Worm (Caenorhabditis elegans) whole organism, young adult: ENCODE data around the gene K08H2.3.

Experiments used
- F37B4.10 ChIP-seq: fragments of 200-800 bp; sonication (Bioruptor generic); IDR thresholded peaks from 2 replicates; pipeline ENCODE4 v1.3.6; 2022; ENCODE audit warnings: missing genetic modification characterization, missing compliant biosample characterization
- F57C9.4 ChIP-seq: sonication (generic microtip); optimal IDR thresholded peaks from 2 replicates; lab custom pipeline; 2017; ENCODE audit warnings: mild to moderate bottlenecking, missing genetic modification characterization, missing compliant biosample characterization
- Y56A3A.18 ChIP-seq: fragments of 200-800 bp; sonication (Bioruptor generic); IDR thresholded peaks from 2 replicates; pipeline ENCODE4 v1.3.6; 2022; ENCODE audit warnings: missing genetic modification reagents, missing genetic modification characterization, missing compliant biosample characterization
- ZK185.1 ChIP-seq: sonication (generic microtip); optimal IDR thresholded peaks from 2 replicates; lab custom pipeline; 2016; ENCODE audit warnings: mild to moderate bottlenecking, missing genetic modification characterization, missing compliant biosample characterization; ENCODE audit not compliant: poor library complexity, severe bottlenecking
- atf-7 ChIP-seq: sonication (generic microtip); optimal IDR thresholded peaks from 2 replicates; lab custom pipeline; 2017; ENCODE audit warnings: mild to moderate bottlenecking, missing genetic modification characterization, missing compliant biosample characterization
- attf-5 ChIP-seq: fragments of 200-800 bp; sonication (Bioruptor generic); optimal IDR thresholded peaks from 2 replicates; lab custom pipeline; 2018; ENCODE audit warnings: mild to moderate bottlenecking, missing genetic modification characterization, missing compliant biosample characterization
- cebp-1 ChIP-seq, 2 experiments: fragments of 200-800 bp in 1 of 2; sonication (Bioruptor generic) in 1 of 2; sonication (generic microtip) in 1 of 2; IDR thresholded peaks in 1 of 2; optimal IDR thresholded peaks in 1 of 2; 2 replicates each; pipeline versions ENCODE4 v1.3.6 to Lab custom; 2017 to 2022; ENCODE audit warnings: missing compliant biosample characterization in 2 of 2, missing genetic modification characterization in 2 of 2, mild to moderate bottlenecking in 1 of 2, missing genetic modification reagents in 1 of 2, moderate library complexity in 1 of 2
- cebp-2 ChIP-seq: fragments of 200-800 bp; sonication (Bioruptor generic); IDR thresholded peaks from 2 replicates; pipeline ENCODE4 v1.3.6; 2022; ENCODE audit warnings: missing genetic modification characterization, missing compliant biosample characterization
- ceh-100 ChIP-seq: fragments of 200-800 bp; sonication (Bioruptor generic); IDR thresholded peaks from 2 replicates; pipeline ENCODE4 v1.3.6; 2022; ENCODE audit warnings: missing genetic modification reagents, missing genetic modification characterization, missing compliant biosample characterization
- efl-1 ChIP-seq: fragments of 150-350 bp; optimal IDR thresholded peaks from 2 replicates; lab custom pipeline; 2014; ENCODE audit warnings: missing biosample characterization, missing genetic modification reagents, missing genetic modification characterization
- egl-44 ChIP-seq: fragments of 200-800 bp; sonication (Bioruptor generic); IDR thresholded peaks from 2 replicates; pipeline ENCODE4 v1.3.6; 2022; ENCODE audit warnings: missing genetic modification reagents, missing genetic modification characterization, missing compliant biosample characterization
- hmg-1.2 ChIP-seq: fragments of 200-800 bp; sonication (Bioruptor generic); IDR thresholded peaks from 2 replicates; pipeline ENCODE4 v1.3.6; 2022; ENCODE audit warnings: missing genetic modification reagents, missing genetic modification characterization, missing compliant biosample characterization
- hsf-1 ChIP-seq: fragments of 200-800 bp; sonication (Bioruptor generic); IDR thresholded peaks from 2 replicates; pipeline ENCODE4 v1.3.6; 2022; ENCODE audit warnings: missing genetic modification reagents, missing genetic modification characterization, missing compliant biosample characterization
- let-526 ChIP-seq: fragments of 200-800 bp; sonication (Bioruptor generic); IDR thresholded peaks from 2 replicates; pipeline ENCODE4 v1.3.6; 2022; ENCODE audit warnings: missing genetic modification reagents, missing genetic modification characterization, missing compliant biosample characterization
- lin-26 ChIP-seq: fragments of 200-800 bp; sonication (Bioruptor generic); IDR thresholded peaks from 2 replicates; pipeline ENCODE4 v1.3.6; 2022; ENCODE audit warnings: missing genetic modification reagents, missing genetic modification characterization, missing compliant biosample characterization
- lsl-1 ChIP-seq: fragments of 200-800 bp; sonication (Bioruptor generic); optimal IDR thresholded peaks from 2 replicates; lab custom pipeline; 2018; ENCODE audit warnings: mild to moderate bottlenecking, missing genetic modification characterization, moderate library complexity, missing compliant biosample characterization
- madf-3 ChIP-seq: fragments of 200-800 bp; sonication (Bioruptor generic); IDR thresholded peaks from 2 replicates; pipeline ENCODE4 v1.3.6; 2022; ENCODE audit warnings: missing genetic modification reagents, missing genetic modification characterization, missing compliant biosample characterization
- madf-6 ChIP-seq: fragments of 200-800 bp; sonication (Bioruptor generic); IDR thresholded peaks from 2 replicates; pipeline ENCODE4 v1.3.6; 2022; ENCODE audit warnings: missing genetic modification reagents, missing genetic modification characterization, missing compliant biosample characterization
- mel-28 ChIP-seq: sonication (generic microtip); optimal IDR thresholded peaks from 2 replicates; lab custom pipeline; 2016; ENCODE audit warnings: borderline replicate concordance, mild to moderate bottlenecking, missing genetic modification characterization, missing compliant biosample characterization
- nfya-2 ChIP-seq: fragments of 200-800 bp; sonication (Bioruptor generic); IDR thresholded peaks from 2 replicates; pipeline ENCODE4 v1.3.6; 2022; ENCODE audit warnings: missing genetic modification reagents, missing genetic modification characterization, missing compliant biosample characterization
- nhr-80 ChIP-seq: sonication (generic microtip); optimal IDR thresholded peaks from 2 replicates; lab custom pipeline; 2016; ENCODE audit warnings: missing genetic modification characterization, missing compliant biosample characterization
- nhr-90 ChIP-seq: sonication (generic microtip); optimal IDR thresholded peaks from 2 replicates; lab custom pipeline; 2016; ENCODE audit warnings: missing genotype, mild to moderate bottlenecking, missing genetic modification characterization, missing compliant biosample characterization
- pbrm-1 ChIP-seq: fragments of 200-800 bp; sonication (Bioruptor generic); IDR thresholded peaks from 2 replicates; pipeline ENCODE4 v1.3.6; 2022; ENCODE audit warnings: missing genetic modification reagents, missing genetic modification characterization, missing compliant biosample characterization
- pha-4 ChIP-seq: fragments of 150-350 bp; sonication (generic microtip); optimal IDR thresholded peaks from 2 replicates; lab custom pipeline; 2014; ENCODE audit warnings: missing biosample characterization, missing genetic modification reagents, missing genetic modification characterization
- rcor-1 ChIP-seq: fragments of 200-800 bp; sonication (Bioruptor generic); IDR thresholded peaks from 2 replicates; pipeline ENCODE4 v1.3.6; 2022; ENCODE audit warnings: missing genetic modification reagents, missing genetic modification characterization, missing compliant biosample characterization
- repo-1 ChIP-seq: sonication (generic microtip); optimal IDR thresholded peaks from 2 replicates; lab custom pipeline; 2017; ENCODE audit warnings: mild to moderate bottlenecking, missing genetic modification characterization, missing compliant biosample characterization
- rpc-1 ChIP-seq, 2 experiments: fragments of 150-350 bp in 1 of 2; sonication (generic microtip) in 1 of 2; optimal IDR thresholded peaks; 2 replicates each; lab custom pipeline; 2014 to 2018; ENCODE audit warnings: missing biosample characterization in 1 of 2, missing genetic modification characterization in 1 of 2, missing genetic modification reagents in 1 of 2, missing genotype in 1 of 2
- snpc-3.4 ChIP-seq: sonication (generic microtip); optimal IDR thresholded peaks from 2 replicates; lab custom pipeline; 2017; ENCODE audit warnings: missing genetic modification characterization, mild to moderate bottlenecking, missing compliant biosample characterization, antibody characterized with exemption, moderate library complexity, missing genotype, missing genetic modification reagents
- somi-1 ChIP-seq: fragments of 200-800 bp; sonication (Bioruptor generic); optimal IDR thresholded peaks from 2 replicates; lab custom pipeline; 2018; ENCODE audit warnings: mild to moderate bottlenecking, missing genetic modification characterization, missing compliant biosample characterization
- tlf-1 ChIP-seq: fragments of 200-800 bp; sonication (Bioruptor generic); optimal IDR thresholded peaks from 2 replicates; lab custom pipeline; 2018; ENCODE audit warnings: mild to moderate bottlenecking, missing genetic modification characterization, missing compliant biosample characterization
- unc-130 ChIP-seq: sonication (generic microtip); optimal IDR thresholded peaks from 2 replicates; lab custom pipeline; 2016; ENCODE audit warnings: missing genetic modification reagents, missing genetic modification characterization, missing compliant biosample characterization
- xnd-1 ChIP-seq: sonication (generic microtip); optimal IDR thresholded peaks from 2 replicates; lab custom pipeline; 2016; ENCODE audit warnings: missing genotype, missing genetic modification reagents, missing genetic modification characterization, missing compliant biosample characterization
- zfh-2 ChIP-seq: fragments of 200-800 bp; sonication (Bioruptor generic); conservative IDR thresholded peaks from 2 replicates; pipeline ENCODE4 v1.3.6; 2022; ENCODE audit warnings: missing genetic modification reagents, missing genetic modification characterization, missing compliant biosample characterization
- zim-3 ChIP-seq: sonication (generic microtip); optimal IDR thresholded peaks from 2 replicates; lab custom pipeline; 2017; ENCODE audit warnings: mild to moderate bottlenecking, missing genetic modification characterization, moderate library complexity, missing compliant biosample characterization
- ztf-6 ChIP-seq: fragments of 200-800 bp; sonication (Bioruptor generic); IDR thresholded peaks from 2 replicates; pipeline ENCODE4 v1.3.6; 2022; ENCODE audit warnings: missing genetic modification reagents, missing genetic modification characterization, missing compliant biosample characterization

K08H2.3 gene

DNA sequence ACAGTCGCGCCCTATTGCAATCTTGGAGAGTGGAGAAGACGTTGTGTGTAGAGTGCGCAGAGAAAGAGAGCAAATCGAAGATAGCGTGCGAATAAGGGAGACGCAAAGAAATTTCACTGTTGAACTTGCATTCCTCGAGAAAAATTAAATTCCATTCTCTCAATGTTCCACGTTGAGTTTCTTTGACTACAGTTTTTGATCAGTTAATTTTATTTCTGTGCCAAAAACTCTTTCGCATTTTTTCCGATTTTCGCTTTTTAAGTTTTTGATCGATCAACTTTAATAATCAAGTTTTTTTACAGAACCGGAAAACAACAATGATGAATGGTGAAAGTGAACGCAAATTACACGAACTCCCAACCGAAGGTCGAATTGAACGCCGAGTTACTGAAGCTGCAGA, at the start of gene K08H2.3:
TSS of gene K08H2.3 (plus strand) at position 301 of the 400 bp plus-strand sequence.
- TF ChIP-seq egl-44: no peak

DNA sequence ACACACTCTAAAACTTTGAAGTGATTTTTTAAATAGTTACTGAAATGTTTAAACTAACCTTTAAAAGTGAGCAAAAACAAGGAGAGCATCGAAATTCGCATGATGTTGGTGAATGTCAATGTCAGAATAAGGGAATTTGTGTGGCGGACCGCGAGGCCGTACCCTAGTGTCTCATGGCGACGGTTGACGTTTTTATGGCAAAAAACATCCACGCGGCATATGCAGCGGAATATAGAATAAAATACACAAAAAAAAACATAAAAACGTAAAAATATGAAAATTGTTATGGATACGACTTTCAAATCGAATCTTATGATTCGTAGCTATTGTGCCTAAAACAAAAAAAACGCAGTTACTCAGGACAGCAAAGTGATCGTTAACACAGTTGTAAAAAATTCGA, 47.3 kb upstream of the K08H2.3 start, which contains the start of gene cwp-5:
TSS of gene cwp-5 (minus strand) at position 101 of the 400 bp plus-strand sequence.
- no peak for TF ChIP-seq tlf-1
- no peak for TF ChIP-seq cebp-2 (GFP tag; lab: Robert Waterston, UW)
- TF ChIP-seq hmg-1.2 (GFP tag; lab: Robert Waterston, UW): no peak
- no peak for TF ChIP-seq rpc-1 (optimal IDR thresholded peaks at IDR 0.05; lab: Kevin White, UChicago)
- no peak for TF ChIP-seq rpc-1 (tag; optimal IDR thresholded peaks at IDR 0.05; lab: Kevin White, UChicago)
- no peak for TF ChIP-seq Y56A3A.18
- no peak for TF ChIP-seq mel-28 (tag; lab: Kevin White, UChicago)
- no peak for TF ChIP-seq hsf-1 (GFP tag; lab: Robert Waterston, UW)
- TF ChIP-seq madf-3 (GFP tag; lab: Robert Waterston, UW): no peak
- TF ChIP-seq atf-7 (tag; lab: Kevin White, UChicago): no peak
- TF ChIP-seq nhr-80 (tag; lab: Kevin White, UChicago): no peak
- no peak for TF ChIP-seq somi-1 (GFP tag; lab: Kevin White, UChicago)
- TF ChIP-seq lsl-1 (GFP tag; lab: Kevin White, UChicago): no peak
- TF ChIP-seq repo-1 (tag; lab: Kevin White, UChicago): no peak
- TF ChIP-seq efl-1 (GFP tag; lab: Kevin White, UChicago): no peak
- no peak for TF ChIP-seq madf-6 (GFP tag; lab: Robert Waterston, UW)
- TF ChIP-seq rcor-1: no peak
- no peak for TF ChIP-seq F57C9.4
- TF ChIP-seq, all 124 proteins: peak for 0

ce11 chrX:13190912-13191311, 46.3 kb upstream of the K08H2.3 start, which contains the start of gene gpa-6:
Gene gpa-6 (plus strand): TSS chrX:13191212.
- TF ChIP-seq pbrm-1 (GFP tag; lab: Robert Waterston, UW) (no peak), ztf-6 (GFP tag; lab: Robert Waterston, UW) (no peak), let-526 (no peak), pha-4 (no peak), cebp-1 (GFP tag; IDR thresholded peaks at IDR 0.05; lab: Robert Waterston, UW) (no peak), cebp-1 (tag; optimal IDR thresholded peaks at IDR 0.05; lab: Kevin White, UChicago) (no peak)

DNA sequence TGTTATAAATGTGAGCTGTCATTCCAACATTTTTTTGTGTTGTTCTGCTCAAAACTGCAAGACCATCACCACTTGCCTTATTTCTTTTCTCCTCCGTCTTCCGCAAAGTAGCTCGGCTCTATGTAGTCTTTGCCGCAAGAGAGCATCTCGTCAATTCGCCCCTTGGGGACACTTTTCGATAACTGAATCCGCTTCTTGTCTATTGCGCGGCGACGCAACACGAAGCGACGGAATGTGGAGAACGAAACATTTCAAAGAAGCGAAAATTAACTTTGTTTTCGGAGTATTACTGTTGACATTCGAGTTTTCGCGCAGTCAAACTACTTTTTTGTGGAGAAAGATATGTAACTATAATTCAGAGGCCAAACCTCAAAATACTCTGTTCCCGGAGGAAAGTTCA, 39.1 kb upstream of the K08H2.3 start:
- TF ChIP-seq zfh-2 (GFP tag; lab: Robert Waterston, UW): no peak
- no peak for TF ChIP-seq rcor-1
- TF ChIP-seq xnd-1 (tag; lab: Kevin White, UChicago): no peak
- no peak for TF ChIP-seq unc-130
- no peak for TF ChIP-seq F37B4.10 (GFP tag; lab: Robert Waterston, UW)
- TF ChIP-seq snpc-3.4: no peak
- TF ChIP-seq ZK185.1: no peak
- no peak for TF ChIP-seq atf-7 (tag; lab: Kevin White, UChicago)
- no peak for TF ChIP-seq nfya-2 (GFP tag; lab: Robert Waterston, UW)
- TF ChIP-seq nhr-90 (tag; lab: Kevin White, UChicago): no peak
- no peak for TF ChIP-seq attf-5 (GFP tag; lab: Kevin White, UChicago)
- TF ChIP-seq lin-26 (GFP tag; lab: Robert Waterston, UW): no peak
- no peak for TF ChIP-seq zim-3 (tag; lab: Kevin White, UChicago)
- TF ChIP-seq pbrm-1 (GFP tag; lab: Robert Waterston, UW): no peak
- no peak for TF ChIP-seq ceh-100 (GFP tag; lab: Robert Waterston, UW)
